Worm (Caenorhabditis elegans) whole organism, late embryonic: ENCODE results near the gene Y62E10A.24.

Source experiments
- ama-1 ChIP-seq: fragments of 150-350 bp; optimal IDR thresholded peaks from 2 replicates; lab custom pipeline; 2014
- ceh-22 ChIP-seq: sonication (generic microtip); optimal IDR thresholded peaks from 2 replicates; lab custom pipeline; 2017; ENCODE audit warnings: missing biosample characterization, missing genetic modification characterization
- ceh-45 ChIP-seq: fragments of 200-800 bp; sonication (Bioruptor generic); IDR thresholded peaks from 2 replicates; pipeline ENCODE4 v1.3.6; 2022; ENCODE audit warnings: missing genetic modification reagents, missing genetic modification characterization, missing compliant biosample characterization
- dve-1 ChIP-seq: sonication (generic microtip); optimal IDR thresholded peaks from 2 replicates; lab custom pipeline; 2017; ENCODE audit warnings: antibody characterized with exemption, mild to moderate bottlenecking, missing genetic modification characterization, missing compliant biosample characterization
- elt-2 ChIP-seq: sonication (generic microtip); optimal IDR thresholded peaks from 2 replicates; lab custom pipeline; 2016; ENCODE audit warnings: missing genetic modification reagents, missing genetic modification characterization, missing compliant biosample characterization
- fkh-10 ChIP-seq: fragments of 150-350 bp; optimal IDR thresholded peaks from 2 replicates; lab custom pipeline; 2014; ENCODE audit warnings: missing biosample characterization, missing genetic modification reagents, missing genetic modification characterization
- hlh-13 ChIP-seq: fragments of 200-800 bp; sonication (Bioruptor generic); optimal IDR thresholded peaks from 2 replicates; lab custom pipeline; 2018; ENCODE audit warnings: mild to moderate bottlenecking, missing genetic modification characterization, missing compliant biosample characterization
- hlh-30 ChIP-seq: sonication (generic microtip); optimal IDR thresholded peaks from 2 replicates; lab custom pipeline; 2017; ENCODE audit warnings: antibody characterized with exemption, missing genetic modification characterization, missing compliant biosample characterization; ENCODE audit not compliant: insufficient read depth
- hlh-8 ChIP-seq: sonication (generic microtip); optimal IDR thresholded peaks from 2 replicates; lab custom pipeline; 2016; ENCODE audit warnings: missing genotype, missing genetic modification characterization, missing compliant biosample characterization
- pha-4 ChIP-seq: fragments of 150-350 bp; optimal IDR thresholded peaks from 2 replicates; lab custom pipeline; 2018; ENCODE audit warnings: missing biosample characterization, missing genetic modification reagents, missing genetic modification characterization
- pqm-1 ChIP-seq: sonication (generic microtip); optimal IDR thresholded peaks from 2 replicates; lab custom pipeline; 2016; ENCODE audit warnings: missing genetic modification characterization, missing compliant biosample characterization
- unc-3 ChIP-seq, 2 experiments: fragments of 200-800 bp in 1 of 2; sonication (Bioruptor generic) in 1 of 2; sonication (generic microtip) in 1 of 2; conservative IDR thresholded peaks in 1 of 2; optimal IDR thresholded peaks in 1 of 2; 2 replicates each; pipeline versions ENCODE4 v1.3.6 to Lab custom; 2016 to 2022; ENCODE audit warnings: missing compliant biosample characterization in 2 of 2, missing genetic modification characterization in 2 of 2, missing genetic modification reagents in 1 of 2

DNA sequence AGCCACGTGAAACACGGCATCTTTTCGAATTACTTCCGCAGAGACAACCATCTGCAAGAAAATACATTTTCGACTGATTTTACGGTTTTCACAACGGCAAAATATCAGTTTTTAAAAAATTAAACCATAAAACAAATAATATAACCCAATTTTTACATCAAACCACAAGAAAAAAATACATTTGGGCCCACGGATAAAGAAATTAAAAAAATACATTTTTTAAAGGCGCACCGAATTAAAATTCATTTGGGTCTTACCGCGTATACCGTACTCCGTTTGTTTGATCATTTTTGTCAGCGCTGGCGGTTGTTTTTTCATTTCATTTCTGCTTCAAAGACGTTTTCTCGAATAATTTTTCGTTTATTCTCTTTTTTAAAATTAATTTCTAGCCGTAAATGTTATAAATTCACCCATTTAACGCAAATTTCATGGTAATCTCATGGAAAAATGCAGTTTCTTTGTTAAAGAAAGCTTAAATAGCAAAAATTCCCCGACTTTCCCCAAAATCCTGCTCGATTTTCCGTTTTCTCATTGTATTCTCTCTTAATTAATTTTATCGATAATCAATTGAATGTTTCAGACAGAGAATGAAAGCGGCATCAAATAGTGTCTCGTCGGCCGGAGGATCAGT is 17.3 kb upstream of the Y62E10A.24 start, which contains the start of the genes rec-8 and mex-5:
- no peak for TF ChIP-seq ceh-22 (tag; lab: Kevin White, UChicago)
- no peak for TF ChIP-seq dve-1 (tag; lab: Kevin White, UChicago)
- TF ChIP-seq ceh-45 (GFP tag; lab: Robert Waterston, UW), result no peak
- no peak for TF ChIP-seq pha-4 (tag; lab: Kevin White, UChicago)
- no peak for TF ChIP-seq hlh-13 (GFP tag; lab: Kevin White, UChicago)
- no peak for TF ChIP-seq pqm-1 (tag; lab: Kevin White, UChicago)
- TF ChIP-seq ama-1 (lab: Kevin White, UChicago), result no peak
- no peak for TF ChIP-seq unc-3 (GFP tag; conservative IDR thresholded peaks at IDR 0.05; lab: Robert Waterston, UW)
- no peak for TF ChIP-seq unc-3 (tag; optimal IDR thresholded peaks at IDR 0.05; lab: Kevin White, UChicago)
- no peak for TF ChIP-seq hlh-8 (tag; lab: Kevin White, UChicago)
- no peak for TF ChIP-seq fkh-10 (GFP tag; lab: Kevin White, UChicago)
- TF ChIP-seq hlh-30 (tag; lab: Kevin White, UChicago), result no peak
- TF ChIP-seq elt-2 (tag; lab: Kevin White, UChicago), result no peak
